Worm (Caenorhabditis elegans): Measurements from ENCODE around the gene kgb-1.

DNA sequence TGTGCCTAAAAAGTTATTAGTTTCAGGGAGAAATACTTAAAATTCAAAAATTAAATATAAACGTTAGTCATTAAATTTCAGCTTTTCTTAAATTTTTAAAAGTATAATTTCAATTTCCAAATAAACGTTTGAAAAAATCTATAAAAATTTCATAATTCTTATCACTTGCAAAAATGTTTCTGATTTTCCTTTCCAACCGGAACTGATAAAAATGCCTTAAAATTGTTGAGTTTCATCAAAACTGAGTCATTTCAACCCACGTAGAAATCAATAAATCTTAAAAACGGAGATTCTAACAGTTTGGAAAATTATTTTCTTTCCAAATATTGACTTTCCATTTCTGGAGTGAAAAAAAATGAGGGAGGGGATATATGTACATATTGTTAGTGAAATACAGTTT, 943 bp downstream of the kgb-1 start:
- no peak for TF ChIP-seq nfya-1 (tag; optimal IDR thresholded peaks at IDR 0.05; ENCODE audit: borderline replicate concordance, insufficient read depth)
- no peak for TF ChIP-seq ztf-6 (GFP tag; IDR thresholded peaks at IDR 0.05)
- no peak for TF ChIP-seq mxl-1 (tag; optimal IDR thresholded peaks at IDR 0.05)
- TF ChIP-seq efl-1 (GFP tag; optimal IDR thresholded peaks at IDR 0.05) = no peak
- TF ChIP-seq madf-3 (GFP tag; IDR thresholded peaks at IDR 0.05) = no peak
- TF ChIP-seq dpff-1 (tag; optimal IDR thresholded peaks at IDR 0.05) = no peak
- TF ChIP-seq Y56A3A.18 (GFP tag; IDR thresholded peaks at IDR 0.05) = no peak
- TF ChIP-seq C06A6.2 (GFP tag; conservative IDR thresholded peaks at IDR 0.05) = no peak
- no peak for TF ChIP-seq ceh-91 (GFP tag; IDR thresholded peaks at IDR 0.05)
- TF ChIP-seq akir-1 (GFP tag; optimal IDR thresholded peaks at IDR 0.05) = no peak

Measured in whole organism, young adult.